Worm (Caenorhabditis elegans): ENCODE measurements around the gene idpp-12.

DNA sequence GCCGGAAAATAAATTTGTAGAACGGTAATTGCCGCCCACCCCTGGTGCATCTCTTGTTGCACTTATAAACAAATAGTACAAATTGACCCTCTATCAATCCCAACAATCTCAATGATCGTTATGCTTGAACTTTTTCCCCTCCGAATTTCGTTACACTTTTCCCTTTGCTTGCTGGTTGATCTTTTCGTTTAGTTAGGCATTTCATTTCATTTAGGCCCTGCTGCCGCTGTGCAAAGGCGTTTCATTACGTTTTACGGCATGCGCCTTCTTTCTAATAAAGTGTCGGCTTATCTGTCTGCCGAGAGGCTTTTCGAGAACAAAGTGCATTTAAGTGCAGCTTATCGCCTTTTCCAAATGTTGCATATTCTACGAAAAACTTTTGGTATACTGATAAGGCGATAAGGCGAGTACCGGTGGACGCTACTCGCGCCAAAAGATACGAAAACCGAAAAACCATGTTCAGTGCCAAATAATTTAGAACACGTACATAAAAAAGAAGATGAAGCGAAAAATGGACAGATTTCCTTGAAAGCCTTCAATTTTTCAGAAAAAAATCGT lies 7.0 kb downstream of the idpp-12 start:
- no peak for TF ChIP-seq unc-62 (GFP tag; optimal IDR thresholded peaks at IDR 0.05)
- TF ChIP-seq F23B12.7 (tag; optimal IDR thresholded peaks at IDR 0.05; ENCODE audit: insufficient read depth) = no peak
- TF ChIP-seq ets-4 (GFP tag; optimal IDR thresholded peaks at IDR 0.05) = no peak
- TF ChIP-seq F57A8.1 (GFP tag; optimal IDR thresholded peaks at IDR 0.05) = no peak
- no peak for TF ChIP-seq attf-5 (GFP tag; optimal IDR thresholded peaks at IDR 0.05)
- no peak for TF ChIP-seq snpc-4 (GFP tag; optimal IDR thresholded peaks at IDR 0.05)
- no peak for TF ChIP-seq snpc-4 (tag; optimal IDR thresholded peaks at IDR 0.05)
- no peak for TF ChIP-seq F22D6.2 (tag; optimal IDR thresholded peaks at IDR 0.05)
- peak in 1 of 2 experiments; percentile 30 for TF ChIP-seq let-607 (tag; optimal IDR thresholded peaks at IDR 0.05)
- no peak for TF ChIP-seq ama-1 (optimal IDR thresholded peaks at IDR 0.05)
- TF ChIP-seq ama-1 (GFP tag; optimal IDR thresholded peaks at IDR 0.05) = no peak
- no peak for TF ChIP-seq lsl-1 (GFP tag; optimal IDR thresholded peaks at IDR 0.05)
- TF ChIP-seq lin-26 (GFP tag; IDR thresholded peaks at IDR 0.05) = no peak
- no peak for TF ChIP-seq pha-4 (tag; optimal IDR thresholded peaks at IDR 0.05)
- TF ChIP-seq C17E4.6 (GFP tag; IDR thresholded peaks at IDR 0.05) = no peak
- no peak for TF ChIP-seq nhr-90 (tag; optimal IDR thresholded peaks at IDR 0.05)
